Worm (Caenorhabditis elegans): ENCODE measurements around the gene frpr-3.

frpr-3 gene

ce11 chrV:7804064-7804800 is 33.2 kb downstream of the frpr-3 start, which contains the start of gene uvs-1 (continued):
- TF ChIP-seq nhr-48 (tag; optimal IDR thresholded peaks at IDR 0.05) (peak; percentile 24), snpc-4 (tag; optimal IDR thresholded peaks at IDR 0.05) (no peak), daf-16 (GFP tag; optimal IDR thresholded peaks at IDR 0.05) (peak in 1 of 2 experiments; percentile 69), daf-16 (tag; optimal IDR thresholded peaks at IDR 0.05) (peak; percentile 81), egl-27 (tag; optimal IDR thresholded peaks at IDR 0.05) (no peak), nhr-10 (tag; optimal IDR thresholded peaks at IDR 0.05) (no peak), duxl-1 (tag; optimal IDR thresholded peaks at IDR 0.05; ENCODE audit: poor library complexity) (peak; percentile 12), spr-1 (tag; optimal IDR thresholded peaks at IDR 0.05) (no peak), pqm-1 (tag; optimal IDR thresholded peaks at IDR 0.05) (no peak), nhr-6 (tag; optimal IDR thresholded peaks at IDR 0.05) (no peak), lin-1 (GFP tag; IDR thresholded peaks at IDR 0.05) (no peak), daf-12 (tag; optimal IDR thresholded peaks at IDR 0.05) (no peak), ctbp-1 (GFP tag; IDR thresholded peaks at IDR 0.05) (no peak), Y105C5A.15 (GFP tag; IDR thresholded peaks at IDR 0.05) (no peak), madf-5 (GFP tag; IDR thresholded peaks at IDR 0.05) (no peak), mep-1 (tag; optimal IDR thresholded peaks at IDR 0.05) (peak; percentile 8), pha-4 (GFP tag; IDR thresholded peaks at IDR 0.05) (no peak), pha-4 (tag; optimal IDR thresholded peaks at IDR 0.05) (peak; percentile 76), ZK546.5 (tag; optimal IDR thresholded peaks at IDR 0.05) (no peak), nhr-11 (tag; optimal IDR thresholded peaks at IDR 0.05) (peak; percentile 40), nhr-25 (tag; optimal IDR thresholded peaks at IDR 0.05; ENCODE audit: borderline replicate concordance, insufficient read depth) (no peak), fkh-10 (GFP tag; optimal IDR thresholded peaks at IDR 0.05) (peak; percentile 8), lin-29 (GFP tag; IDR thresholded peaks at IDR 0.05) (no peak), hmg-1.1 (GFP tag; IDR thresholded peaks at IDR 0.05) (peak; percentile 38; the same call in 1 of the 2 replicates), lsy-2 (tag; optimal IDR thresholded peaks at IDR 0.05) (no peak), zag-1 (tag; optimal IDR thresholded peaks at IDR 0.05) (no peak), fos-1 (tag; optimal IDR thresholded peaks at IDR 0.05) (no peak), ces-1 (GFP tag; optimal IDR thresholded peaks at IDR 0.05) (no peak), lim-7 (GFP tag; IDR thresholded peaks at IDR 0.05) (no peak), arid-1 (GFP tag; conservative IDR thresholded peaks at IDR 0.05) (no peak), lin-39 (tag; optimal IDR thresholded peaks at IDR 0.05) (no peak), nhr-111 (GFP tag; optimal IDR thresholded peaks at IDR 0.05) (no peak), cey-2 (tag; optimal IDR thresholded peaks at IDR 0.05; ENCODE audit: borderline replicate concordance, insufficient read depth) (no peak), dve-1 (tag; optimal IDR thresholded peaks at IDR 0.05; ENCODE audit: insufficient read depth) (no peak), dmd-9 (GFP tag; IDR thresholded peaks at IDR 0.05) (no peak), dmd-6 (GFP tag; IDR thresholded peaks at IDR 0.05) (no peak), daf-8 (GFP tag; IDR thresholded peaks at IDR 0.05) (no peak), skn-1 (tag; optimal IDR thresholded peaks at IDR 0.05) (no peak), D1046.2 (GFP tag; IDR thresholded peaks at IDR 0.05) (no peak), tra-1 (GFP tag; IDR thresholded peaks at IDR 0.05) (no peak), hlh-30 (tag; optimal IDR thresholded peaks at IDR 0.05; ENCODE audit: insufficient read depth) (peak; percentile 93), rbr-2 (tag; optimal IDR thresholded peaks at IDR 0.05) (no peak), spr-3 (GFP tag; optimal IDR thresholded peaks at IDR 0.05) (no peak), zip-2 (tag; optimal IDR thresholded peaks at IDR 0.05) (no peak), T26A8.4 (GFP tag; IDR thresholded peaks at IDR 0.05) (no peak), ceh-20 (GFP tag; IDR thresholded peaks at IDR 0.05) (no peak), ztf-7 (tag; optimal IDR thresholded peaks at IDR 0.05) (no peak), set-16 (GFP tag; IDR thresholded peaks at IDR 0.05) (no peak), attf-4 (tag; optimal IDR thresholded peaks at IDR 0.05) (no peak), Y5F2A.4 (GFP tag; optimal IDR thresholded peaks at IDR 0.05) (no peak), F37D6.2 (tag; optimal IDR thresholded peaks at IDR 0.05) (no peak)

All from whole organism, L4 larva.